Fruit fly (Drosophila melanogaster) whole organism, wandering third instar larva: ENCODE data around the gene cni.

Source experiments
- CG9705 ChIP-seq: fragments of 200-800 bp; sonication (Bioruptor generic); optimal IDR thresholded peaks from 2 replicates; lab custom pipeline; 2018; ENCODE audit warnings: missing biosample characterization, mild to moderate bottlenecking, missing genetic modification characterization
- Dfd ChIP-seq: fragments of >200 bp; optimal IDR thresholded peaks from 2 replicates; lab custom pipeline; 2017; ENCODE audit warnings: missing biosample characterization, missing genetic modification characterization
- Hr78 ChIP-seq: fragments of >200 bp; optimal IDR thresholded peaks from 2 replicates; lab custom pipeline; 2017; ENCODE audit warnings: missing biosample characterization, missing genetic modification characterization
- OdsH ChIP-seq: fragments of 200-800 bp; sonication (Bioruptor generic); optimal IDR thresholded peaks from 2 replicates; lab custom pipeline; 2016; ENCODE audit warnings: missing biosample characterization, mild to moderate bottlenecking, missing genetic modification characterization
- Rel ChIP-seq, 2 experiments: fragments of 200-800 bp; sonication (Bioruptor generic) in 1 of 2; optimal IDR thresholded peaks; 2 replicates in 1 of 2; 3 replicates in 1 of 2; lab custom pipeline; 2016 to 2019; ENCODE audit warnings: mild to moderate bottlenecking in 2 of 2, missing biosample characterization in 2 of 2, missing genetic modification characterization in 2 of 2, moderate library complexity in 1 of 2
- Vsx2 ChIP-seq: fragments of 200-300, 225-300 bp; sonication (Bioruptor generic); optimal IDR thresholded peaks from 2 replicates; lab custom pipeline; 2018; ENCODE audit warnings: missing biosample characterization, missing genetic modification characterization; ENCODE audit not compliant: partially characterized antibody
- dl ChIP-seq, 2 experiments: fragments of 175-275, 200-275 bp in 1 of 2; fragments of 200-275 bp in 1 of 2; sonication (Bioruptor generic); optimal IDR thresholded peaks; lab custom pipeline; 2018; ENCODE audit warnings: mild to moderate bottlenecking in 2 of 2, missing biosample characterization in 2 of 2, missing genetic modification characterization in 2 of 2, moderate library complexity in 2 of 2; ENCODE audit not compliant: partially characterized antibody in 2 of 2, insufficient read depth in 1 of 2
- ey ChIP-seq: fragments of 200-800 bp; sonication (Bioruptor generic); optimal IDR thresholded peaks from 2 replicates; lab custom pipeline; 2016; ENCODE audit warnings: missing biosample characterization, missing genetic modification characterization
- lola ChIP-seq: fragments of >200 bp; optimal IDR thresholded peaks from 2 replicates; lab custom pipeline; 2017; ENCODE audit warnings: missing biosample characterization, missing genetic modification characterization
- psq ChIP-seq: fragments of 200-800 bp; sonication (Bioruptor generic); optimal IDR thresholded peaks from 3 replicates; lab custom pipeline; 2017; ENCODE audit warnings: missing biosample characterization, mild to moderate bottlenecking, missing genetic modification characterization, moderate library complexity
- sage ChIP-seq: fragments of 200-800 bp; sonication (Bioruptor generic); optimal IDR thresholded peaks from 2 replicates; lab custom pipeline; 2016; ENCODE audit warnings: missing biosample characterization, mild to moderate bottlenecking, missing genetic modification characterization
- sv ChIP-seq: fragments of 200-800 bp; sonication (Bioruptor generic); optimal IDR thresholded peaks from 3 replicates; lab custom pipeline; 2016; ENCODE audit warnings: missing biosample characterization, missing genetic modification characterization
- usp ChIP-seq: fragments of >200 bp; optimal IDR thresholded peaks from 2 replicates; lab custom pipeline; 2017; ENCODE audit warnings: missing biosample characterization, missing genetic modification characterization

- TF ChIP-seq Vsx2 (GFP tag; lab: Kevin White, UChicago) (no peak), usp (no peak), psq (GFP tag; lab: Kevin White, UChicago) (no peak), Hr78 (GFP tag; lab: Kevin White, UChicago) (no peak), sage (no peak), OdsH (GFP tag; lab: Kevin White, UChicago) (no peak), Rel (GFP tag; optimal IDR thresholded peaks at IDR 0.05; lab: Kevin White, UChicago) (no peak), Rel (tag; optimal IDR thresholded peaks at IDR 0.05; lab: Kevin White, UChicago) (peak; percentile 10), sv (GFP tag; lab: Kevin White, UChicago) (no peak), dl (GFP tag; optimal IDR thresholded peaks at IDR 0.05; lab: Kevin White, UChicago; ENCODE audit: insufficient read depth in 1 of 2, partially characterized antibody in 2 of 2) (no peak), lola (GFP tag; lab: Kevin White, UChicago) (no peak), CG9705 (no peak), Dfd (GFP tag; lab: Kevin White, UChicago) (no peak), ey (GFP tag; lab: Kevin White, UChicago) (no peak)
Observed at dm6 chr2L:16321872-16322631, 11.5 kb upstream of the cni start.
